Fruit fly (Drosophila melanogaster) whole organism, embryonic: ENCODE data around the gene CG2111.

Source experiments
- Atf-2 ChIP-seq: fragments of 200-800 bp; sonication (Bioruptor generic); optimal IDR thresholded peaks from 2 replicates; lab custom pipeline; 2016; ENCODE audit warnings: missing biosample characterization, missing genetic modification characterization
- CG12659 ChIP-seq: fragments of 200-800 bp; sonication (Bioruptor generic); optimal IDR thresholded peaks from 3 replicates; lab custom pipeline; 2017; ENCODE audit warnings: mild to moderate bottlenecking, missing biosample characterization, missing genetic modification reagents, missing genetic modification characterization
- CG12942 ChIP-seq: fragments of 200-800 bp; sonication (Bioruptor generic); optimal IDR thresholded peaks from 3 replicates; lab custom pipeline; 2016; ENCODE audit warnings: missing biosample characterization, missing genetic modification characterization
- CG13624 ChIP-seq: fragments of 200-800 bp; sonication (Bioruptor generic); optimal IDR thresholded peaks from 2 replicates; lab custom pipeline; 2016; ENCODE audit warnings: missing biosample characterization, missing genetic modification characterization
- CG14710 ChIP-seq: fragments of 200-800 bp; sonication (Bioruptor generic); optimal IDR thresholded peaks from 3 replicates; lab custom pipeline; 2019; ENCODE audit warnings: missing biosample characterization, mild to moderate bottlenecking, missing genetic modification characterization, moderate library complexity
- CG16815 ChIP-seq: fragments of 200-800 bp; sonication (Bioruptor generic); optimal IDR thresholded peaks from 3 replicates; lab custom pipeline; 2017; ENCODE audit warnings: missing biosample characterization, mild to moderate bottlenecking, missing genetic modification characterization
- CG18619 ChIP-seq: fragments of 200-800 bp; sonication (Bioruptor generic); optimal IDR thresholded peaks from 3 replicates; lab custom pipeline; 2017; ENCODE audit warnings: missing biosample characterization, mild to moderate bottlenecking, missing genetic modification characterization
- CG2199 ChIP-seq: fragments of 200-800 bp; sonication (Bioruptor generic); IDR thresholded peaks from 3 replicates; pipeline ENCODE4 v1.3.6; 2022; ENCODE audit warnings: missing biosample characterization, missing genetic modification characterization
- CG31441 ChIP-seq: fragments of 200-800 bp; sonication (Bioruptor generic); IDR thresholded peaks from 2 replicates; pipeline ENCODE4 v1.3.6; 2022; ENCODE audit warnings: missing biosample characterization, missing genetic modification characterization
- CG3281 ChIP-seq: fragments of 200-800 bp; sonication (Bioruptor generic); optimal IDR thresholded peaks from 3 replicates; lab custom pipeline; 2017; ENCODE audit warnings: missing biosample characterization, mild to moderate bottlenecking, missing genetic modification characterization
- CG8388 ChIP-seq: fragments of 200-800 bp; sonication (Bioruptor generic); optimal IDR thresholded peaks from 2 replicates; lab custom pipeline; 2019; ENCODE audit warnings: missing biosample characterization, mild to moderate bottlenecking, missing genetic modification characterization, moderate library complexity
- CG8478 ChIP-seq: fragments of >200 bp; optimal IDR thresholded peaks from 2 replicates; lab custom pipeline; 2018
- CG9797 ChIP-seq: fragments of 200-800 bp; sonication (Bioruptor generic); optimal IDR thresholded peaks from 3 replicates; lab custom pipeline; 2018; ENCODE audit warnings: missing biosample characterization, mild to moderate bottlenecking, missing genetic modification characterization
- CG9817 ChIP-seq: fragments of 200-800 bp; sonication (Bioruptor generic); optimal IDR thresholded peaks from 2 replicates; lab custom pipeline; 2018; ENCODE audit warnings: missing biosample characterization, mild to moderate bottlenecking, missing genetic modification characterization, moderate library complexity
- CoRest ChIP-seq: fragments of 200-800 bp; sonication (Bioruptor generic); optimal IDR thresholded peaks from 3 replicates; lab custom pipeline; 2018; ENCODE audit warnings: missing biosample characterization, mild to moderate bottlenecking, missing genetic modification characterization, moderate library complexity
- CrebB ChIP-seq: fragments of 200-800 bp; sonication (Bioruptor generic); optimal IDR thresholded peaks from 3 replicates; lab custom pipeline; 2018; ENCODE audit warnings: missing biosample characterization, mild to moderate bottlenecking, missing genetic modification characterization
- Dp ChIP-seq: fragments of 200-800 bp; sonication (Bioruptor generic); optimal IDR thresholded peaks from 2 replicates; lab custom pipeline; 2018; ENCODE audit warnings: missing biosample characterization, mild to moderate bottlenecking, missing genetic modification characterization, moderate library complexity
- Dref ChIP-seq: fragments of 200-800 bp; sonication (Bioruptor generic); IDR thresholded peaks from 2 replicates; pipeline ENCODE4 v1.3.6; 2022; ENCODE audit warnings: missing biosample characterization, missing genetic modification characterization
- E2f1 ChIP-seq: fragments of 200-800 bp; sonication (Bioruptor generic); IDR thresholded peaks from 2 replicates; pipeline ENCODE4 v1.3.6; 2022; ENCODE audit warnings: missing biosample characterization, missing genetic modification characterization
- Fer1 ChIP-seq: fragments of 200-800 bp; sonication (Bioruptor generic); optimal IDR thresholded peaks from 2 replicates; lab custom pipeline; 2017; ENCODE audit warnings: missing biosample characterization, mild to moderate bottlenecking, missing genetic modification characterization
- HHEX ChIP-seq: fragments of 200-800 bp; sonication (Bioruptor generic); optimal IDR thresholded peaks from 3 replicates; lab custom pipeline; 2017; ENCODE audit warnings: missing biosample characterization, mild to moderate bottlenecking, missing genetic modification characterization, missing genetic modification reagents
- Hand ChIP-seq: fragments of 200-800 bp; sonication (Bioruptor generic); optimal IDR thresholded peaks from 2 replicates; lab custom pipeline; 2017; ENCODE audit warnings: mild to moderate bottlenecking, missing biosample characterization, missing genetic modification reagents, missing genetic modification characterization
- Hmx ChIP-seq: fragments of 200-800 bp; sonication (Bioruptor generic); optimal IDR thresholded peaks from 2 replicates; lab custom pipeline; 2016; ENCODE audit warnings: missing biosample characterization, missing genetic modification characterization
- Max ChIP-seq: fragments of 200-800 bp; sonication (Bioruptor generic); optimal IDR thresholded peaks from 2 replicates; lab custom pipeline; 2016; ENCODE audit warnings: missing biosample characterization, mild to moderate bottlenecking, missing genetic modification characterization
- Meics ChIP-seq: fragments of 200-800 bp; sonication (Bioruptor generic); optimal IDR thresholded peaks from 2 replicates; lab custom pipeline; 2017; ENCODE audit warnings: missing biosample characterization, mild to moderate bottlenecking, missing genetic modification characterization
- NC2α ChIP-seq: fragments of 200-800 bp; sonication (Bioruptor generic); optimal IDR thresholded peaks from 2 replicates; lab custom pipeline; 2016; ENCODE audit warnings: missing biosample characterization, missing genetic modification characterization
- PHDP ChIP-seq: fragments of 200-800 bp; sonication (Bioruptor generic); optimal IDR thresholded peaks from 3 replicates; lab custom pipeline; 2018; ENCODE audit warnings: missing biosample characterization, mild to moderate bottlenecking, missing genetic modification characterization, moderate library complexity
- Spps ChIP-seq: fragments of 200-800 bp; sonication (Bioruptor generic); optimal IDR thresholded peaks from 2 replicates; lab custom pipeline; 2018; ENCODE audit warnings: missing biosample characterization, mild to moderate bottlenecking, missing genetic modification characterization
- Taf1 ChIP-seq: fragments of 200-800 bp; sonication (Bioruptor generic); IDR thresholded peaks from 2 replicates; pipeline ENCODE4 v1.3.6; 2022; ENCODE audit warnings: missing biosample characterization, missing genetic modification characterization
- Xbp1 ChIP-seq: fragments of 200-800 bp; sonication (Bioruptor generic); optimal IDR thresholded peaks from 3 replicates; lab custom pipeline; 2016; ENCODE audit warnings: missing biosample characterization, mild to moderate bottlenecking, missing genetic modification characterization
- al ChIP-seq: fragments of 200-800 bp; sonication (Bioruptor generic); IDR thresholded peaks from 2 replicates; pipeline ENCODE4 v1.3.6; 2022; ENCODE audit warnings: missing biosample characterization, missing genetic modification characterization
- ap ChIP-seq: fragments of 200-800 bp; sonication (Bioruptor generic); IDR thresholded peaks from 2 replicates; pipeline ENCODE4 v1.3.6; 2022; ENCODE audit warnings: missing biosample characterization, missing genetic modification characterization
- ase ChIP-seq: fragments of 200-800 bp; sonication (Bioruptor generic); IDR thresholded peaks from 3 replicates; pipeline ENCODE4 v1.3.6; 2022; ENCODE audit warnings: missing biosample characterization, missing genetic modification characterization
- bcd ChIP-seq: fragments of 200-800 bp; sonication (Bioruptor generic); optimal IDR thresholded peaks from 2 replicates; lab custom pipeline; 2017; ENCODE audit warnings: missing biosample characterization, mild to moderate bottlenecking, missing genetic modification characterization
- caup ChIP-seq: fragments of 200-800 bp; sonication (Bioruptor generic); optimal IDR thresholded peaks from 3 replicates; lab custom pipeline; 2017; ENCODE audit warnings: missing biosample characterization, mild to moderate bottlenecking, missing genetic modification characterization, moderate library complexity; ENCODE audit not compliant: severe bottlenecking
- chn ChIP-seq: fragments of 200-800 bp; sonication (Bioruptor generic); optimal IDR thresholded peaks from 2 replicates; lab custom pipeline; 2016; ENCODE audit warnings: missing biosample characterization, missing genetic modification characterization
- dan ChIP-seq: fragments of 200-800 bp; sonication (Bioruptor generic); IDR thresholded peaks from 2 replicates; pipeline ENCODE4 v1.3.6; 2022; ENCODE audit warnings: missing biosample characterization, missing genetic modification characterization
- dmrt11E ChIP-seq: fragments of 200-800 bp; sonication (Bioruptor generic); optimal IDR thresholded peaks from 3 replicates; lab custom pipeline; 2018; ENCODE audit warnings: missing biosample characterization, mild to moderate bottlenecking, missing genetic modification characterization, moderate library complexity
- dpn ChIP-seq, 2 experiments: fragments of 200-800 bp; sonication (Bioruptor generic); optimal IDR thresholded peaks; 3 replicates each; lab custom pipeline; 2016; ENCODE audit warnings: missing biosample characterization in 2 of 2, missing genetic modification characterization in 2 of 2
- ems ChIP-seq: fragments of 200-800 bp; sonication (Bioruptor generic); optimal IDR thresholded peaks from 3 replicates; lab custom pipeline; 2016; ENCODE audit warnings: missing biosample characterization, missing genetic modification characterization
- grn ChIP-seq: fragments of 200-800 bp; sonication (Bioruptor generic); optimal IDR thresholded peaks from 3 replicates; lab custom pipeline; 2017; ENCODE audit warnings: missing biosample characterization, missing genetic modification characterization
- hb ChIP-seq: fragments of 200-800 bp; sonication (Bioruptor generic); IDR thresholded peaks from 3 replicates; pipeline ENCODE4 v1.3.6; 2022; ENCODE audit warnings: missing biosample characterization, missing genetic modification characterization; ENCODE audit not compliant: partially characterized antibody
- lilli ChIP-seq: fragments of 200-800 bp; sonication (Bioruptor generic); optimal IDR thresholded peaks from 3 replicates; lab custom pipeline; 2016; ENCODE audit warnings: missing biosample characterization, missing genetic modification characterization
- lola ChIP-seq, 3 experiments: fragments of >200 bp in 2 of 3; fragments of 200-800 bp in 1 of 3; sonication (Bioruptor generic) in 1 of 3; optimal IDR thresholded peaks; 2 replicates each; lab custom pipeline; 2017 to 2019; ENCODE audit warnings: missing biosample characterization in 3 of 3, missing genetic modification characterization in 3 of 3, mild to moderate bottlenecking in 1 of 3, moderate library complexity in 1 of 3
- maf-S ChIP-seq: fragments of 200-800 bp; sonication (Bioruptor generic); optimal IDR thresholded peaks from 2 replicates; lab custom pipeline; 2016; ENCODE audit warnings: missing biosample characterization, missing genetic modification characterization
- p53 ChIP-seq: fragments of 200-800 bp; sonication (Bioruptor generic); optimal IDR thresholded peaks from 2 replicates; lab custom pipeline; 2016; ENCODE audit warnings: missing biosample characterization, missing genetic modification characterization
- pita ChIP-seq: fragments of 200-800 bp; sonication (Bioruptor generic); optimal IDR thresholded peaks from 2 replicates; lab custom pipeline; 2017; ENCODE audit warnings: missing biosample characterization, mild to moderate bottlenecking, missing genetic modification characterization
- row ChIP-seq: fragments of 200-800 bp; sonication (Bioruptor generic); IDR thresholded peaks from 3 replicates; pipeline ENCODE4 v1.3.6; 2022; ENCODE audit warnings: missing biosample characterization, missing genetic modification characterization
- sisA ChIP-seq: fragments of 200-800 bp; sonication (Bioruptor generic); IDR thresholded peaks from 2 replicates; pipeline ENCODE4 v1.3.6; 2022; ENCODE audit warnings: missing biosample characterization, missing genetic modification characterization
- ssp ChIP-seq: fragments of 200-800 bp; sonication (Bioruptor generic); IDR thresholded peaks from 2 replicates; pipeline ENCODE4 v1.3.6; 2022; ENCODE audit warnings: missing biosample characterization, missing genetic modification characterization
- zen ChIP-seq: fragments of 200-800 bp; sonication (Bioruptor generic); optimal IDR thresholded peaks from 3 replicates; lab custom pipeline; 2018; ENCODE audit warnings: missing biosample characterization, mild to moderate bottlenecking, missing genetic modification characterization, moderate library complexity

CG2111 gene

dm6 chrX:10628874-10629273 lies 28.6 kb upstream of the CG2111 start (continued):
- TF ChIP-seq row (peak; percentile 47; the same call in 2 of the 3 replicates), dpn (GFP tag; optimal IDR thresholded peaks at IDR 0.05; lab: Kevin White, UChicago) (peak; percentile 18 to 34), dmrt11E (peak; percentile 50), Fer1 (GFP tag; lab: Kevin White, UChicago) (peak; percentile 60), caup (peak; percentile 51), ap (GFP tag; lab: Robert Waterston, UW) (no peak), Meics (GFP tag; lab: Kevin White, UChicago) (peak; percentile 71), grn (GFP tag; lab: Kevin White, UChicago) (no peak), pita (GFP tag; lab: Kevin White, UChicago) (no peak), Dp (GFP tag; lab: Kevin White, UChicago) (no peak), HHEX (GFP tag; lab: Kevin White, UChicago) (peak; percentile 33), CoRest (tag; lab: Kevin White, UChicago) (peak; percentile 49), CG12942 (GFP tag; lab: Kevin White, UChicago) (peak; percentile 11), al (GFP tag; lab: Robert Waterston, UW) (no peak), chn (GFP tag; lab: Kevin White, UChicago) (peak; percentile 1), Atf-2 (GFP tag; lab: Kevin White, UChicago) (peak; percentile 16), PHDP (tag; lab: Kevin White, UChicago) (peak; percentile 54), lola (GFP tag; optimal IDR thresholded peaks at IDR 0.05; lab: Kevin White, UChicago) (peak in 1 of 3 experiments; percentile 49), CrebB (tag; lab: Kevin White, UChicago) (no peak), p53 (GFP tag; lab: Kevin White, UChicago) (no peak), Max (GFP tag; lab: Kevin White, UChicago) (peak; percentile 42), CG12659 (GFP tag; lab: Kevin White, UChicago) (peak; percentile 42), CG2199 (no peak), CG3281 (GFP tag; lab: Kevin White, UChicago) (peak; percentile 62), CG9797 (GFP tag; lab: Kevin White, UChicago) (no peak), CG14710 (peak; percentile 43), CG9817 (tag; lab: Kevin White, UChicago) (peak; percentile 11), sisA (no peak), CG18619 (GFP tag; lab: Kevin White, UChicago) (peak; percentile 56), CG16815 (GFP tag; lab: Kevin White, UChicago) (peak; percentile 3), Taf1 (peak; percentile 17; the same call in 1 of the 2 replicates), CG8388 (GFP tag; lab: Kevin White, UChicago) (peak; percentile 40), Dref (GFP tag; lab: Robert Waterston, UW) (no peak), CG8478 (lab: Kevin White, UChicago) (no peak), CG13624 (GFP tag; lab: Kevin White, UChicago) (peak; percentile 30), ems (peak; percentile 20), Hmx (GFP tag; lab: Kevin White, UChicago) (peak; percentile 21), Spps (tag; lab: Kevin White, UChicago) (peak; percentile 29), CG31441 (GFP tag; lab: Robert Waterston, UW) (peak; percentile 66), bcd (peak; percentile 42), Xbp1 (GFP tag; lab: Kevin White, UChicago) (peak; percentile 35), NC2α (GFP tag; lab: Kevin White, UChicago) (no peak), maf-S (GFP tag; lab: Kevin White, UChicago) (peak; percentile 1), E2f1 (GFP tag; lab: Robert Waterston, UW) (peak; percentile 18; the same call in 1 of the 2 replicates), lilli (peak; percentile 60), ase (GFP tag; lab: Robert Waterston, UW) (no peak), ssp (no peak), hb (GFP tag; lab: Robert Waterston, UW) (0 out of 3 replicates have a peak, but pooled peaks have one; percentile 12), Hand (GFP tag; lab: Kevin White, UChicago) (peak; percentile 57), dan (GFP tag; lab: Robert Waterston, UW) (no peak), zen (tag; lab: Kevin White, UChicago) (no peak)
